Worm (Caenorhabditis elegans) whole organism, late embryonic: ENCODE measurements around the gene sra-27.
A peak's percentile ranks its signal among the peaks of the same experiment; 100 is the strongest.

Source experiments
- C08G9.2 ChIP-seq: sonication (generic microtip); optimal IDR thresholded peaks from 2 replicates; lab custom pipeline; 2016; ENCODE audit warnings: mild to moderate bottlenecking, missing genetic modification characterization, moderate library complexity, missing compliant biosample characterization
- C38D4.7 ChIP-seq: fragments of 200-800 bp; sonication (Bioruptor generic); optimal IDR thresholded peaks from 2 replicates; lab custom pipeline; 2018; ENCODE audit warnings: mild to moderate bottlenecking, missing genetic modification characterization, moderate library complexity, missing compliant biosample characterization
- F13H6.1 ChIP-seq: sonication (generic microtip); optimal IDR thresholded peaks from 2 replicates; lab custom pipeline; 2016; ENCODE audit warnings: missing genetic modification characterization, missing compliant biosample characterization
- ahr-1 ChIP-seq: sonication (generic microtip); optimal IDR thresholded peaks from 2 replicates; lab custom pipeline; 2016; ENCODE audit warnings: missing genetic modification characterization, missing compliant biosample characterization
- ama-1 ChIP-seq: fragments of 150-350 bp; optimal IDR thresholded peaks from 2 replicates; lab custom pipeline; 2014
- ceh-18 ChIP-seq: sonication (generic microtip); optimal IDR thresholded peaks from 2 replicates; lab custom pipeline; 2016; ENCODE audit warnings: missing genetic modification characterization, missing compliant biosample characterization
- ceh-19 ChIP-seq: fragments of 200-800 bp; sonication (Bioruptor generic); optimal IDR thresholded peaks from 2 replicates; lab custom pipeline; 2018; ENCODE audit warnings: mild to moderate bottlenecking, missing genetic modification characterization, missing compliant biosample characterization
- ceh-2 ChIP-seq: sonication (generic microtip); optimal IDR thresholded peaks from 2 replicates; lab custom pipeline; 2016; ENCODE audit warnings: missing genotype, missing genetic modification characterization, missing compliant biosample characterization
- ceh-24 ChIP-seq: sonication (generic microtip); optimal IDR thresholded peaks from 2 replicates; lab custom pipeline; 2016; ENCODE audit warnings: mild to moderate bottlenecking, missing genetic modification characterization, missing compliant biosample characterization
- ceh-30 ChIP-seq: fragments of 150-350 bp; optimal IDR thresholded peaks from 2 replicates; lab custom pipeline; 2014; ENCODE audit warnings: missing biosample characterization, missing genetic modification characterization
- ceh-31 ChIP-seq: sonication (generic microtip); optimal IDR thresholded peaks from 2 replicates; lab custom pipeline; 2016; ENCODE audit warnings: missing genetic modification characterization, missing compliant biosample characterization
- ceh-45 ChIP-seq: fragments of 200-800 bp; sonication (Bioruptor generic); IDR thresholded peaks from 2 replicates; pipeline ENCODE4 v1.3.6; 2022; ENCODE audit warnings: missing genetic modification reagents, missing genetic modification characterization, missing compliant biosample characterization
- ceh-48 ChIP-seq: sonication (generic microtip); optimal IDR thresholded peaks from 2 replicates; lab custom pipeline; 2016; ENCODE audit warnings: missing genetic modification characterization, inconsistent platforms, missing compliant biosample characterization
- ceh-6 ChIP-seq: fragments of 200-800 bp; sonication (Bioruptor generic); optimal IDR thresholded peaks from 2 replicates; lab custom pipeline; 2018; ENCODE audit warnings: mild to moderate bottlenecking, missing genetic modification characterization, missing compliant biosample characterization
- dmd-4 ChIP-seq: sonication (generic microtip); optimal IDR thresholded peaks from 2 replicates; lab custom pipeline; 2016; ENCODE audit warnings: borderline replicate concordance, missing genetic modification characterization, missing compliant biosample characterization
- dve-1 ChIP-seq: sonication (generic microtip); optimal IDR thresholded peaks from 2 replicates; lab custom pipeline; 2017; ENCODE audit warnings: antibody characterized with exemption, mild to moderate bottlenecking, missing genetic modification characterization, missing compliant biosample characterization
- elt-2 ChIP-seq: sonication (generic microtip); optimal IDR thresholded peaks from 2 replicates; lab custom pipeline; 2016; ENCODE audit warnings: missing genetic modification reagents, missing genetic modification characterization, missing compliant biosample characterization
- eyg-1 ChIP-seq: sonication (generic microtip); optimal IDR thresholded peaks from 2 replicates; lab custom pipeline; 2016; ENCODE audit warnings: missing genotype, missing genetic modification characterization, missing compliant biosample characterization
- fax-1 ChIP-seq: sonication (generic microtip); optimal IDR thresholded peaks from 2 replicates; lab custom pipeline; 2016; ENCODE audit warnings: missing genotype, missing genetic modification characterization, missing compliant biosample characterization
- fkh-10 ChIP-seq: fragments of 150-350 bp; optimal IDR thresholded peaks from 2 replicates; lab custom pipeline; 2014; ENCODE audit warnings: missing biosample characterization, missing genetic modification reagents, missing genetic modification characterization
- fkh-6 ChIP-seq: sonication (generic microtip); optimal IDR thresholded peaks from 2 replicates; lab custom pipeline; 2016; ENCODE audit warnings: missing genetic modification characterization, missing compliant biosample characterization
- gmeb-2 ChIP-seq: sonication (generic microtip); optimal IDR thresholded peaks from 2 replicates; lab custom pipeline; 2016; ENCODE audit warnings: missing genetic modification characterization, inconsistent platforms, missing compliant biosample characterization
- hlh-13 ChIP-seq: fragments of 200-800 bp; sonication (Bioruptor generic); optimal IDR thresholded peaks from 2 replicates; lab custom pipeline; 2018; ENCODE audit warnings: mild to moderate bottlenecking, missing genetic modification characterization, missing compliant biosample characterization
- hlh-15 ChIP-seq: sonication (generic microtip); optimal IDR thresholded peaks from 2 replicates; lab custom pipeline; 2016; ENCODE audit warnings: missing genetic modification characterization, missing compliant biosample characterization
- hlh-8 ChIP-seq: sonication (generic microtip); optimal IDR thresholded peaks from 2 replicates; lab custom pipeline; 2016; ENCODE audit warnings: missing genotype, missing genetic modification characterization, missing compliant biosample characterization
- lim-6 ChIP-seq: sonication (generic microtip); optimal IDR thresholded peaks from 2 replicates; lab custom pipeline; 2016; ENCODE audit warnings: missing genetic modification characterization, missing compliant biosample characterization
- lin-11 ChIP-seq: fragments of 200-800 bp; sonication (Bioruptor generic); optimal IDR thresholded peaks from 2 replicates; lab custom pipeline; 2018; ENCODE audit warnings: mild to moderate bottlenecking, missing genetic modification characterization, missing compliant biosample characterization
- madf-2 ChIP-seq: sonication (generic microtip); optimal IDR thresholded peaks from 2 replicates; lab custom pipeline; 2017; ENCODE audit warnings: missing genetic modification characterization, missing compliant biosample characterization
- mec-3 ChIP-seq: sonication (generic microtip); optimal IDR thresholded peaks from 2 replicates; lab custom pipeline; 2016; ENCODE audit warnings: borderline replicate concordance, missing genetic modification characterization, missing compliant biosample characterization
- nhr-232 ChIP-seq: sonication (generic microtip); optimal IDR thresholded peaks from 2 replicates; lab custom pipeline; 2016; ENCODE audit warnings: missing genetic modification characterization, missing compliant biosample characterization
- npax-4 ChIP-seq: sonication (generic microtip); optimal IDR thresholded peaks from 2 replicates; lab custom pipeline; 2016; ENCODE audit warnings: missing genetic modification characterization, missing compliant biosample characterization
- odd-2 ChIP-seq: sonication (generic microtip); optimal IDR thresholded peaks from 2 replicates; lab custom pipeline; 2017; ENCODE audit warnings: antibody characterized with exemption, mild to moderate bottlenecking, missing genetic modification characterization, missing compliant biosample characterization
- pag-3 ChIP-seq: sonication (generic microtip); optimal IDR thresholded peaks from 2 replicates; lab custom pipeline; 2016; ENCODE audit warnings: missing compliant biosample characterization, missing genetic modification characterization, borderline replicate concordance
- pat-9 ChIP-seq: fragments of 200-800 bp; sonication (Bioruptor generic); optimal IDR thresholded peaks from 2 replicates; lab custom pipeline; 2018; ENCODE audit warnings: mild to moderate bottlenecking, missing genetic modification characterization, moderate library complexity, missing compliant biosample characterization
- pax-1 ChIP-seq: fragments of 150-350 bp; optimal IDR thresholded peaks from 2 replicates; lab custom pipeline; 2014; ENCODE audit warnings: missing biosample characterization, missing genetic modification characterization
- pha-2 ChIP-seq: sonication (generic microtip); optimal IDR thresholded peaks from 2 replicates; lab custom pipeline; 2017; ENCODE audit warnings: mild to moderate bottlenecking, missing genetic modification characterization, missing compliant biosample characterization
- pha-4 ChIP-seq: fragments of 150-350 bp; optimal IDR thresholded peaks from 2 replicates; lab custom pipeline; 2018; ENCODE audit warnings: missing biosample characterization, missing genetic modification reagents, missing genetic modification characterization
- pqm-1 ChIP-seq: sonication (generic microtip); optimal IDR thresholded peaks from 2 replicates; lab custom pipeline; 2016; ENCODE audit warnings: missing genetic modification characterization, missing compliant biosample characterization
- ref-2 ChIP-seq: sonication (generic microtip); optimal IDR thresholded peaks from 2 replicates; lab custom pipeline; 2016; ENCODE audit warnings: missing genetic modification characterization, missing compliant biosample characterization
- rnt-1 ChIP-seq: sonication (generic microtip); optimal IDR thresholded peaks from 2 replicates; lab custom pipeline; 2016; ENCODE audit warnings: missing genetic modification characterization, missing compliant biosample characterization
- sox-4 ChIP-seq: sonication (generic microtip); optimal IDR thresholded peaks from 2 replicates; lab custom pipeline; 2017; ENCODE audit warnings: mild to moderate bottlenecking, missing genetic modification characterization, inconsistent platforms, missing compliant biosample characterization
- tbx-7 ChIP-seq: sonication (generic microtip); optimal IDR thresholded peaks from 2 replicates; lab custom pipeline; 2016; ENCODE audit warnings: missing genotype, missing genetic modification characterization, missing compliant biosample characterization
- unc-3 ChIP-seq, 2 experiments: fragments of 200-800 bp in 1 of 2; sonication (Bioruptor generic) in 1 of 2; sonication (generic microtip) in 1 of 2; conservative IDR thresholded peaks in 1 of 2; optimal IDR thresholded peaks in 1 of 2; 2 replicates each; pipeline versions ENCODE4 v1.3.6 to Lab custom; 2016 to 2022; ENCODE audit warnings: missing compliant biosample characterization in 2 of 2, missing genetic modification characterization in 2 of 2, missing genetic modification reagents in 1 of 2
- unc-55 ChIP-seq: sonication (generic microtip); optimal IDR thresholded peaks from 2 replicates; lab custom pipeline; 2017; ENCODE audit warnings: missing biosample characterization, missing genetic modification reagents, missing genetic modification characterization
- unc-86 ChIP-seq: sonication (generic microtip); optimal IDR thresholded peaks from 2 replicates; lab custom pipeline; 2016; ENCODE audit warnings: missing genetic modification characterization, missing compliant biosample characterization
- ztf-16 ChIP-seq: sonication (generic microtip); optimal IDR thresholded peaks from 2 replicates; lab custom pipeline; 2017; ENCODE audit warnings: missing genetic modification characterization, missing compliant biosample characterization

Gene sra-27

DNA sequence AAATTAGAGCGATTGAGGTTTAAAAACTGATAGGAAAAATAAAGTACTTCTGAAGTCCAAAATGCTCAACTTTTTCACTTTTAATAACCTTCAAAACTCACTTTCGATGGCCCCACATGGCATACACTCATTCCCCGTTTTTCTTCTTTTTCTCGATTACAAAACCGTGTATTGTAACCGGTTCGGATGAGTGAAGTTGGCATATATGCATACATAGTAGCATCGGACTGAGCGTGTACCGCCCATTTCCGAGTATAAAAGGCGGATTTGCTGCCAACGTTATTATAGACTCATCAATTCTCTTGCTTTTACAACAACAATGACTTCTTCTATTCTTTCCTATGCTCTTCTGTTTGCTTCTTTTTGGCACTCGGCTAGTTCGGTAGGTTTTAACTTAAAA, 14.0 kb downstream of the sra-27 start, which contains the start of gene C56C10.4:
C56C10.4 (plus strand) TSS at position 301 of the 400 bp plus-strand sequence.
- TF ChIP-seq hlh-8 (no peak), ceh-45 (GFP tag; lab: Robert Waterston, UW) (no peak), npax-4 (tag; lab: Kevin White, UChicago) (no peak), lin-11 (tag; lab: Kevin White, UChicago) (no peak), ceh-18 (tag; lab: Kevin White, UChicago) (no peak), rnt-1 (tag; lab: Kevin White, UChicago) (no peak), fax-1 (tag; lab: Kevin White, UChicago) (no peak), fkh-10 (GFP tag; lab: Kevin White, UChicago) (no peak), ceh-24 (tag; lab: Kevin White, UChicago) (no peak), ahr-1 (tag; lab: Kevin White, UChicago) (no peak), odd-2 (no peak), ceh-48 (no peak), C08G9.2 (no peak), ceh-2 (tag; lab: Kevin White, UChicago) (no peak), unc-55 (no peak), tbx-7 (tag; lab: Kevin White, UChicago) (no peak), hlh-15 (tag; lab: Kevin White, UChicago) (no peak), ama-1 (no peak)

DNA sequence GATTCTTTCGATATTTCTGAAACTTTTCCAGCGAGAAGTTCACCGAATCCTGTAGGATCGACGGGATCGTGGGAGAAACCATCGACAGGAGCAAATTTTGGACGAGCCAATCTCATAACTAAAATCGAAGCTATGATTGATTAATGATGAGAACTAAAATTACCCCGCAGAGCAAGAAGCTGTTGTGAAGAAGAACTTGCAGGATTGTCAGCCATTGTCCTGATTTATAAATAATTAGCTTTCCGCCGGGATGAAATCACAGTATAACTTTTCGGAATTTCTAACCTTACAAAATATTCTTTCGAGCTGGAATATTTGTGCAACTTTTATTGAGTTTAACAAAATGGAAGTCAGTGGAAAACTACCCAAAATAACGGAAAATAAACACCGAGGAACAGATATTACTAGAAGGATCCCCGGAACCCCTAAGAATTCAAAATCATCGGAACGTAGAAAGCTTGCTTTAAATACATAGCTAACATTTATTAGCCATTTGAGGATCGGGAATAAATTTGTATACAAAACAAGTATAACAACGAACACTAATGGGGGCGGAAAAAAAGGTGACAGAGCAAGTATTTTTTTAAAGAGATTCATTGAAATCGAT, 18.6 kb downstream of the sra-27 start, which contains the start of gene C56C10.7:
C56C10.7 (minus strand) TSS at position 312 of the 607 bp plus-strand sequence.
- TF ChIP-seq ceh-48 = no peak
- TF ChIP-seq npax-4 (tag; lab: Kevin White, UChicago) = no peak
- TF ChIP-seq ama-1 = peak; percentile 43
- no peak for TF ChIP-seq fax-1 (tag; lab: Kevin White, UChicago)

- TF ChIP-seq mec-3 (tag; lab: Kevin White, UChicago) (no peak), lim-6 (tag; lab: Kevin White, UChicago) (peak; percentile 13), ceh-6 (GFP tag; lab: Kevin White, UChicago) (no peak), unc-3 (GFP tag; conservative IDR thresholded peaks at IDR 0.05; lab: Robert Waterston, UW) (no peak), unc-3 (tag; optimal IDR thresholded peaks at IDR 0.05; lab: Kevin White, UChicago) (no peak), ceh-2 (tag; lab: Kevin White, UChicago) (no peak), sox-4 (tag; lab: Kevin White, UChicago) (no peak), madf-2 (tag; lab: Kevin White, UChicago) (no peak), ceh-31 (peak; percentile 88), elt-2 (tag; lab: Kevin White, UChicago) (peak; percentile 66), pat-9 (tag; lab: Kevin White, UChicago) (no peak), npax-4 (tag; lab: Kevin White, UChicago) (no peak), dmd-4 (tag; lab: Kevin White, UChicago) (no peak), ahr-1 (tag; lab: Kevin White, UChicago) (no peak), pqm-1 (tag; lab: Kevin White, UChicago) (no peak), pha-4 (tag; lab: Kevin White, UChicago) (no peak), F13H6.1 (tag; lab: Kevin White, UChicago) (no peak), gmeb-2 (tag; lab: Kevin White, UChicago) (no peak), hlh-15 (tag; lab: Kevin White, UChicago) (no peak), hlh-13 (GFP tag; lab: Kevin White, UChicago) (no peak), ceh-30 (tag; lab: Kevin White, UChicago) (peak; percentile 82), ama-1 (no peak), ceh-19 (GFP tag; lab: Kevin White, UChicago) (no peak), eyg-1 (tag; lab: Kevin White, UChicago) (no peak), unc-86 (peak; percentile 39), fax-1 (tag; lab: Kevin White, UChicago) (peak; percentile 0), pag-3 (tag; lab: Kevin White, UChicago) (no peak), ref-2 (tag; lab: Kevin White, UChicago) (peak; percentile 78), pax-1 (tag; lab: Kevin White, UChicago) (peak; percentile 87), pha-2 (tag; lab: Kevin White, UChicago) (no peak), dve-1 (tag; lab: Kevin White, UChicago) (peak; percentile 84), ztf-16 (tag; lab: Kevin White, UChicago) (no peak), C38D4.7 (GFP tag; lab: Kevin White, UChicago) (no peak), ceh-18 (tag; lab: Kevin White, UChicago) (peak; percentile 93), nhr-232 (tag; lab: Kevin White, UChicago) (no peak), lin-11 (tag; lab: Kevin White, UChicago) (no peak), fkh-6 (tag; lab: Kevin White, UChicago) (no peak)
Observed at ce11 chrII:6588605-6589292, 19.9 kb downstream of the sra-27 start, which contains the start of gene icd-1. TSS of gene icd-1 (minus strand) at chrII:6588655.
